Worm (Caenorhabditis elegans) whole organism, dauer: ENCODE measurements around the gene Y54B9A.1.

Experiments
- unc-62 ChIP-seq: sonication (generic microtip); optimal IDR thresholded peaks from 2 replicates; lab custom pipeline; 2017; ENCODE audit warnings: missing biosample characterization, missing genetic modification reagents, missing genetic modification characterization

Gene Y54B9A.1

ce11 chrV:9441046-9441445 is 1.7 kb upstream of the Y54B9A.1 start:
- no peak for TF ChIP-seq unc-62 (GFP tag; lab: Kevin White, UChicago)

ce11 chrV:9440003-9440319 is 612 bp upstream of the Y54B9A.1 start:
- no peak for TF ChIP-seq unc-62 (GFP tag; lab: Kevin White, UChicago)

- TF ChIP-seq unc-62 (GFP tag; lab: Kevin White, UChicago): no peak
These were observed 12.3 kb downstream of the Y54B9A.1 start, which contains the start of gene F36D4.6 for ce11 chrV:9427075-9427474. F36D4.6 (minus strand) TSS chrV:9427175.

ce11 chrV:9425593-9425992 is 13.8 kb downstream of the Y54B9A.1 start, which contains the start of gene F36D4.5:
F36D4.5 (minus strand) TSS chrV:9425817.
- TF ChIP-seq unc-62 (GFP tag; lab: Kevin White, UChicago): no peak

ce11 chrV:9424514-9424913 is 14.8 kb downstream of the Y54B9A.1 start:
- TF ChIP-seq unc-62 (GFP tag; lab: Kevin White, UChicago): no peak

ce11 chrV:9423539-9423938 is 15.8 kb downstream of the Y54B9A.1 start:
- TF ChIP-seq unc-62 (GFP tag; lab: Kevin White, UChicago): no peak

- TF ChIP-seq unc-62 (GFP tag; lab: Kevin White, UChicago): no peak
These were observed 16.6 kb downstream of the Y54B9A.1 start for ce11 chrV:9422745-9423144.

- no peak for TF ChIP-seq unc-62 (GFP tag; lab: Kevin White, UChicago)
These were observed 22.7 kb downstream of the Y54B9A.1 start, which contains the start of gene F36D4.1 for ce11 chrV:9416624-9417023. F36D4.1 (plus strand) TSS chrV:9416924.

ce11 chrV:9414516-9414915 is 24.8 kb downstream of the Y54B9A.1 start, which contains the start of gene F36D4.4:
F36D4.4 (minus strand) TSS chrV:9414616.
- no peak for TF ChIP-seq unc-62 (GFP tag; lab: Kevin White, UChicago)

ce11 chrV:9408869-9409268 is 30.5 kb downstream of the Y54B9A.1 start:
- TF ChIP-seq unc-62 (GFP tag; lab: Kevin White, UChicago): no peak

ce11 chrV:9406890-9407289 is 32.5 kb downstream of the Y54B9A.1 start:
- TF ChIP-seq unc-62 (GFP tag; lab: Kevin White, UChicago): no peak

- no peak for TF ChIP-seq unc-62 (GFP tag; lab: Kevin White, UChicago)
These were observed 39.4 kb downstream of the Y54B9A.1 start, which contains the start of gene trpp-4 for ce11 chrV:9399886-9400373. trpp-4 (plus strand) TSS chrV:9400327.

- TF ChIP-seq unc-62 (GFP tag; lab: Kevin White, UChicago): no peak
These were observed 44.3 kb downstream of the Y54B9A.1 start for ce11 chrV:9394938-9395639.

- TF ChIP-seq unc-62 (GFP tag; lab: Kevin White, UChicago): no peak
These were observed 47.4 kb downstream of the Y54B9A.1 start for ce11 chrV:9391959-9392358.
